Fruit fly (Drosophila melanogaster): ENCODE measurements around the gene Pdp1.

Pdp1 gene

dm6 chr3L:7809289-7810099, 57.7 kb downstream of the Pdp1 start, which contains the start of gene CG32369 (continued):
- TF ChIP-seq Dref (GFP tag; IDR thresholded peaks at IDR 0.05) (no peak), CG15601 (tag; optimal IDR thresholded peaks at IDR 0.05) (no peak), H15 (GFP tag; IDR thresholded peaks at IDR 0.05) (no peak), CG17568 (GFP tag; optimal IDR thresholded peaks at IDR 0.05) (no peak), eve (GFP tag; optimal IDR thresholded peaks at IDR 0.05) (no peak), klu (GFP tag; IDR thresholded peaks at IDR 0.05) (no peak), dati (GFP tag; IDR thresholded peaks at IDR 0.05) (no peak), CG30403 (GFP tag; optimal IDR thresholded peaks at IDR 0.05) (no peak), scrt (GFP tag; optimal IDR thresholded peaks at IDR 0.05) (peak; percentile 67), pita (GFP tag; optimal IDR thresholded peaks at IDR 0.05) (no peak), Bteb2 (GFP tag; optimal IDR thresholded peaks at IDR 0.05) (no peak), CG11093 (GFP tag; IDR thresholded peaks at IDR 0.05) (no peak), chm (GFP tag; IDR thresholded peaks at IDR 0.05) (no peak; the same call in 1 of the 2 replicates), sd (tag; optimal IDR thresholded peaks at IDR 0.05) (peak; percentile 34), wor (GFP tag; IDR thresholded peaks at IDR 0.05) (no peak), CG11695 (GFP tag; IDR thresholded peaks at IDR 0.05) (peak; percentile 65; the same call in 1 of the 3 replicates), CG14710 (tag; optimal IDR thresholded peaks at IDR 0.05) (no peak), Lim3 (GFP tag; IDR thresholded peaks at IDR 0.05) (no peak), gsb-n (tag; optimal IDR thresholded peaks at IDR 0.05) (no peak), tio (GFP tag; optimal IDR thresholded peaks at IDR 0.05) (no peak), esg (GFP tag; conservative IDR thresholded peaks at IDR 0.05) (no peak), otp (GFP tag; IDR thresholded peaks at IDR 0.05) (no peak), hkb (optimal IDR thresholded peaks at IDR 0.05) (no peak), hkb (GFP tag; IDR thresholded peaks at IDR 0.05) (no peak; the same call in 1 of the 2 replicates), pnt (GFP tag; optimal IDR thresholded peaks at IDR 0.05) (no peak), Sox102F (GFP tag; optimal IDR thresholded peaks at IDR 0.05) (peak; percentile 7), pan (optimal IDR thresholded peaks at IDR 0.05) (no peak), pan (GFP tag; optimal IDR thresholded peaks at IDR 0.05 in 1 of 2, IDR thresholded peaks at IDR 0.05 in 1 of 2) (no peak), CG11085 (GFP tag; IDR thresholded peaks at IDR 0.05) (no peak), NfI (GFP tag; optimal IDR thresholded peaks at IDR 0.05) (no peak), Rfx (GFP tag; IDR thresholded peaks at IDR 0.05) (0 out of 2 replicates have a peak, but pooled peaks have one; percentile 32), TFAM (GFP tag; optimal IDR thresholded peaks at IDR 0.05) (no peak), CG6272 (GFP tag; IDR thresholded peaks at IDR 0.05) (no peak), jigr1 (GFP tag; IDR thresholded peaks at IDR 0.05) (no peak), CG4854 (GFP tag; optimal IDR thresholded peaks at IDR 0.05) (no peak), Doc3 (GFP tag; IDR thresholded peaks at IDR 0.05; ENCODE audit: partially characterized antibody) (no peak), CG1792 (GFP tag; optimal IDR thresholded peaks at IDR 0.05) (no peak), ssp (GFP tag; IDR thresholded peaks at IDR 0.05) (no peak), oc (tag; optimal IDR thresholded peaks at IDR 0.05) (no peak), CG12236 (GFP tag; optimal IDR thresholded peaks at IDR 0.05) (no peak), Trl (optimal IDR thresholded peaks at IDR 0.05) (peak; percentile 93 to 98), Trl (GFP tag; optimal IDR thresholded peaks at IDR 0.05) (peak; percentile 25), Atf6 (GFP tag; IDR thresholded peaks at IDR 0.05) (peak; percentile 61), HLH54F (GFP tag; optimal IDR thresholded peaks at IDR 0.05) (peak; percentile 20), Lpt (GFP tag; optimal IDR thresholded peaks at IDR 0.05) (no peak), onecut (GFP tag; IDR thresholded peaks at IDR 0.05) (no peak), disco-r (GFP tag; optimal IDR thresholded peaks at IDR 0.05) (no peak), NK7.1 (GFP tag; optimal IDR thresholded peaks at IDR 0.05) (no peak), CG5245 (GFP tag; optimal IDR thresholded peaks at IDR 0.05) (no peak), CG4617 (GFP tag; optimal IDR thresholded peaks at IDR 0.05; ENCODE audit: borderline replicate concordance) (no peak), bsh (GFP tag; optimal IDR thresholded peaks at IDR 0.05) (peak; percentile 7 to 89), vvl (GFP tag; IDR thresholded peaks at IDR 0.05) (peak; percentile 73)
